Worm (Caenorhabditis elegans): Measurements from ENCODE around the gene pen-2.

DNA sequence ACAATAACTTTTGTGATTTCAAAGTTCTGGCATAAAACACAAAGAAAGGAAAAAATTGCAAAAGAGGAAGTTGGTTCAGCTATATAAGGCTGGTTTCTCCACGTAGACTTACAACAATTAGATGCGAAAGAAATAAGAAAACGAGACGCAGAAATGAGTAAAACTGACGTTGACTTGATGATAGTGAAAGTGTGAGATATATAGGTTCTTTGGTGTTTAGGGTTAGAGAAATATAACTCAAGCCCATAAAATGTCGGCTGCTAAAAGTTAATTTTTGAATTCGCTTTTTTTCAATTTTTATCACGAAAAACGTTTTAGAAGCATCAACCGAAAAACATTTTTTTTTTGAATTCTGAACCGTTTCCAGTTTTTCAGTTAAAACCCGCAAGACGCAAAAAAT, 35.3 kb downstream of the pen-2 start:
- no peak for TF ChIP-seq nhr-237 (tag; optimal IDR thresholded peaks at IDR 0.05)
- TF ChIP-seq unc-62 (GFP tag; optimal IDR thresholded peaks at IDR 0.05 in 1 of 2), result no peak
- TF ChIP-seq unc-62 (tag; optimal IDR thresholded peaks at IDR 0.05), result no peak
- TF ChIP-seq Y75B8A.6 (GFP tag; IDR thresholded peaks at IDR 0.05), result no peak
- TF ChIP-seq fkh-10 (GFP tag; optimal IDR thresholded peaks at IDR 0.05), result no peak
- no peak for TF ChIP-seq dpl-1 (GFP tag; optimal IDR thresholded peaks at IDR 0.05)

Measured in whole organism, L4 larva.